Worm (Caenorhabditis elegans) whole organism, L4/young adult: ENCODE data around the gene egl-3.

Experiments used
- W03F9.2 ChIP-seq: fragments of 150-350 bp; optimal IDR thresholded peaks from 2 replicates; lab custom pipeline; 2014; ENCODE audit warnings: missing biosample characterization, missing genetic modification characterization
- dao-5 ChIP-seq: sonication (generic microtip); optimal IDR thresholded peaks from 2 replicates; lab custom pipeline; 2016; ENCODE audit warnings: missing genotype, missing genetic modification characterization, moderate library complexity, missing compliant biosample characterization
- him-1 ChIP-seq: sonication (generic microtip); optimal IDR thresholded peaks from 2 replicates; lab custom pipeline; 2016; ENCODE audit warnings: missing genotype, missing genetic modification reagents, missing genetic modification characterization, missing compliant biosample characterization

egl-3 gene

ce11 chrV:10198386-10198785 lies 24.8 kb upstream of the egl-3 start, which contains the start of gene ZK856.6:
Gene ZK856.6, plus strand, starts transcription at chrV:10198686.
- TF ChIP-seq dao-5 (tag; lab: Kevin White, UChicago) (no peak), W03F9.2 (no peak), him-1 (tag; lab: Kevin White, UChicago) (no peak)

- no peak for TF ChIP-seq dao-5 (tag; lab: Kevin White, UChicago)
- TF ChIP-seq him-1 (tag; lab: Kevin White, UChicago): no peak
- no peak for TF ChIP-seq W03F9.2
These were observed 17.7 kb upstream of the egl-3 start for ce11 chrV:10191242-10191641.

- TF ChIP-seq dao-5 (tag; lab: Kevin White, UChicago) (no peak), him-1 (tag; lab: Kevin White, UChicago) (no peak), W03F9.2 (no peak)
These were observed 16.6 kb upstream of the egl-3 start, which contains the start of gene ZK856.5 for ce11 chrV:10190081-10190556. Gene ZK856.5, minus strand, starts transcription at chrV:10190131.

- no peak for TF ChIP-seq W03F9.2
- TF ChIP-seq him-1 (tag; lab: Kevin White, UChicago): no peak
- TF ChIP-seq dao-5 (tag; lab: Kevin White, UChicago): no peak
These were observed 12.2 kb upstream of the egl-3 start, which contains the start of gene ZK856.18 for ce11 chrV:10185719-10186118. Gene ZK856.18, minus strand, starts transcription at chrV:10186007.

ce11 chrV:10183810-10184209 lies 10.3 kb upstream of the egl-3 start:
- TF ChIP-seq him-1 (tag; lab: Kevin White, UChicago) (no peak), W03F9.2 (no peak), dao-5 (tag; lab: Kevin White, UChicago) (no peak)

ce11 chrV:10182984-10183383 lies 9.4 kb upstream of the egl-3 start, which contains the start of gene ZK856.4:
Gene ZK856.4, plus strand, starts transcription at chrV:10183284.
- TF ChIP-seq W03F9.2: no peak
- no peak for TF ChIP-seq dao-5 (tag; lab: Kevin White, UChicago)
- TF ChIP-seq him-1 (tag; lab: Kevin White, UChicago): no peak

ce11 chrV:10179235-10179634 lies 5.7 kb upstream of the egl-3 start, which contains the start of gene cul-5:
Gene cul-5, plus strand, starts transcription at chrV:10179535.
- TF ChIP-seq W03F9.2: no peak
- no peak for TF ChIP-seq him-1 (tag; lab: Kevin White, UChicago)
- TF ChIP-seq dao-5 (tag; lab: Kevin White, UChicago): no peak

- TF ChIP-seq W03F9.2: peak; percentile 55
- TF ChIP-seq him-1 (tag; lab: Kevin White, UChicago): peak; percentile 40
- no peak for TF ChIP-seq dao-5 (tag; lab: Kevin White, UChicago)
These were observed 4.6 kb upstream of the egl-3 start for ce11 chrV:10178166-10178565.

- no peak for TF ChIP-seq dao-5 (tag; lab: Kevin White, UChicago)
- TF ChIP-seq him-1 (tag; lab: Kevin White, UChicago): peak; percentile 95
These were observed 1.1 kb upstream of the egl-3 start for ce11 chrV:10174632-10175075.

ce11 chrV:10168870-10169269 lies 4.7 kb downstream of the egl-3 start:
- peak; percentile 93 for TF ChIP-seq him-1 (tag; lab: Kevin White, UChicago)
- no peak for TF ChIP-seq W03F9.2
- TF ChIP-seq dao-5 (tag; lab: Kevin White, UChicago): no peak

ce11 chrV:10166368-10166767 lies 7.2 kb downstream of the egl-3 start, which contains the start of gene C51E3.6:
Gene C51E3.6, minus strand, starts transcription at chrV:10166468.
- TF ChIP-seq W03F9.2: no peak
- TF ChIP-seq him-1 (tag; lab: Kevin White, UChicago): no peak
- TF ChIP-seq dao-5 (tag; lab: Kevin White, UChicago): no peak

- TF ChIP-seq him-1 (tag; lab: Kevin White, UChicago): no peak
- no peak for TF ChIP-seq dao-5 (tag; lab: Kevin White, UChicago)
- no peak for TF ChIP-seq W03F9.2
These were observed 12.6 kb downstream of the egl-3 start, which contains the start of gene C51E3.10 for ce11 chrV:10160954-10161353. Gene C51E3.10, minus strand, starts transcription at chrV:10161134.

ce11 chrV:10159972-10160371 lies 13.6 kb downstream of the egl-3 start:
- TF ChIP-seq him-1 (tag; lab: Kevin White, UChicago) (no peak), dao-5 (tag; lab: Kevin White, UChicago) (no peak), W03F9.2 (no peak)

ce11 chrV:10158528-10158927 lies 15.0 kb downstream of the egl-3 start, which contains the start of gene srsx-30:
Gene srsx-30, plus strand, starts transcription at chrV:10158828.
- TF ChIP-seq W03F9.2 (no peak), dao-5 (tag; lab: Kevin White, UChicago) (no peak), him-1 (tag; lab: Kevin White, UChicago) (no peak)

- no peak for TF ChIP-seq dao-5 (tag; lab: Kevin White, UChicago)
- TF ChIP-seq W03F9.2: no peak
- TF ChIP-seq him-1 (tag; lab: Kevin White, UChicago): no peak
These were observed 18.9 kb downstream of the egl-3 start, which contains the start of gene srsx-29 for ce11 chrV:10154698-10155097. Gene srsx-29, plus strand, starts transcription at chrV:10154998.
